Fruit fly (Drosophila melanogaster) whole organism, prepupa: ENCODE data around the gene CG44000.

ENCODE experiments used
- CG10631 ChIP-seq: fragments of 200-800 bp; sonication (Bioruptor generic); optimal IDR thresholded peaks from 2 replicates; lab custom pipeline; 2016; ENCODE audit warnings: missing biosample characterization, missing genetic modification characterization
- CG10669 ChIP-seq: fragments of 200-800 bp; sonication (Bioruptor generic); optimal IDR thresholded peaks from 3 replicates; lab custom pipeline; 2018; ENCODE audit warnings: missing biosample characterization, mild to moderate bottlenecking, missing genetic modification characterization, moderate library complexity
- CG11902 ChIP-seq: fragments of 200-800 bp; sonication (Bioruptor generic); optimal IDR thresholded peaks from 3 replicates; lab custom pipeline; 2016; ENCODE audit warnings: missing biosample characterization, missing genetic modification characterization
- CG15336 ChIP-seq: fragments of 200-800 bp; sonication (Bioruptor generic); IDR thresholded peaks from 2 replicates; pipeline ENCODE4 v1.3.6; 2022; ENCODE audit warnings: missing biosample characterization, missing genetic modification characterization
- CG16779 ChIP-seq: fragments of 200-800 bp; sonication (Bioruptor generic); optimal IDR thresholded peaks from 3 replicates; lab custom pipeline; 2017; ENCODE audit warnings: missing biosample characterization, mild to moderate bottlenecking, missing genetic modification characterization
- CG3032 ChIP-seq: fragments of 200-800 bp; optimal IDR thresholded peaks from 2 replicates; lab custom pipeline; 2019; ENCODE audit warnings: missing biosample characterization, mild to moderate bottlenecking, missing genetic modification characterization, moderate library complexity
- CG31627 ChIP-seq: fragments of 200-800 bp; sonication (Bioruptor generic); optimal IDR thresholded peaks from 3 replicates; lab custom pipeline; 2016; ENCODE audit warnings: missing biosample characterization, missing genetic modification characterization
- CG32006 ChIP-seq: fragments of 200-800 bp; sonication (Bioruptor generic); optimal IDR thresholded peaks from 3 replicates; lab custom pipeline; 2017; ENCODE audit warnings: missing biosample characterization, mild to moderate bottlenecking, missing genetic modification characterization
- CG4318 ChIP-seq: fragments of 200-800 bp; sonication (Bioruptor generic); optimal IDR thresholded peaks from 3 replicates; lab custom pipeline; 2017; ENCODE audit warnings: missing biosample characterization, mild to moderate bottlenecking, missing genetic modification characterization
- CG6163 ChIP-seq: fragments of 200-800 bp; sonication (Bioruptor generic); IDR thresholded peaks from 3 replicates; pipeline ENCODE4 v1.3.6; 2022; ENCODE audit warnings: missing biosample characterization, missing genetic modification characterization
- CG6276 ChIP-seq: fragments of 200-800 bp; sonication (Bioruptor generic); optimal IDR thresholded peaks from 2 replicates; lab custom pipeline; 2017; ENCODE audit warnings: missing biosample characterization, mild to moderate bottlenecking, missing genetic modification characterization
- CG6808 ChIP-seq: fragments of 200-800 bp; sonication (Bioruptor generic); optimal IDR thresholded peaks from 3 replicates; lab custom pipeline; 2017; ENCODE audit warnings: missing biosample characterization, missing genetic modification characterization, mild to moderate bottlenecking, moderate library complexity, missing genetic modification reagents
- CG6854 ChIP-seq: fragments of 200-800 bp; sonication (Bioruptor generic); optimal IDR thresholded peaks from 2 replicates; lab custom pipeline; 2017; ENCODE audit warnings: missing biosample characterization, mild to moderate bottlenecking, missing genetic modification characterization
- CG7368 ChIP-seq: fragments of 200-800 bp; sonication (Bioruptor generic); optimal IDR thresholded peaks from 3 replicates; lab custom pipeline; 2016; ENCODE audit warnings: missing biosample characterization, missing genetic modification characterization
- CG8119 ChIP-seq: fragments of 200-800 bp; sonication (Bioruptor generic); IDR thresholded peaks from 3 replicates; pipeline ENCODE4 v1.3.6; 2022; ENCODE audit warnings: missing biosample characterization, missing genetic modification characterization
- CG8319 ChIP-seq: fragments of 200-800 bp; sonication (Bioruptor generic); optimal IDR thresholded peaks from 3 replicates; lab custom pipeline; 2016; ENCODE audit warnings: missing biosample characterization, missing genetic modification characterization
- CG9139 ChIP-seq: fragments of 200-800 bp; sonication (Bioruptor generic); optimal IDR thresholded peaks from 3 replicates; lab custom pipeline; 2017; ENCODE audit warnings: missing biosample characterization, mild to moderate bottlenecking, missing genetic modification characterization
- Eip78C ChIP-seq: fragments of 200-800 bp; sonication (Bioruptor generic); peaks from one replicate; lab custom pipeline; 2016; ENCODE audit warnings: missing biosample characterization, missing genetic modification characterization
- Eip93F ChIP-seq: fragments of 200-800 bp; sonication (Bioruptor generic); optimal IDR thresholded peaks from 2 replicates; lab custom pipeline; 2016; ENCODE audit warnings: missing biosample characterization, mild to moderate bottlenecking, missing genetic modification characterization
- Ets21C ChIP-seq: fragments of 200-800 bp; sonication (Bioruptor generic); optimal IDR thresholded peaks from 3 replicates; lab custom pipeline; 2016; ENCODE audit warnings: missing biosample characterization, missing genetic modification characterization
- Gug ChIP-seq: fragments of 200-800 bp; sonication (Bioruptor generic); IDR thresholded peaks from 2 replicates; pipeline ENCODE4 v1.3.6; 2022; ENCODE audit warnings: missing biosample characterization, missing genetic modification characterization
- Hr38 ChIP-seq: sonication (Bioruptor generic); optimal IDR thresholded peaks from 2 replicates; lab custom pipeline; 2016; ENCODE audit warnings: missing biosample characterization, missing genetic modification characterization
- Hr39 ChIP-seq: fragments of 200-800 bp; sonication (Bioruptor generic); optimal IDR thresholded peaks from 2 replicates; lab custom pipeline; 2016; ENCODE audit warnings: missing biosample characterization, missing genetic modification characterization
- Lpt ChIP-seq: fragments of 200-800 bp; sonication (Bioruptor generic); optimal IDR thresholded peaks from 3 replicates; lab custom pipeline; 2016; ENCODE audit warnings: missing biosample characterization, missing genetic modification characterization
- Met ChIP-seq: fragments of 200-800 bp; sonication (Bioruptor generic); optimal IDR thresholded peaks from 3 replicates; lab custom pipeline; 2016; ENCODE audit warnings: missing biosample characterization, missing genetic modification characterization
- Sox102F ChIP-seq: fragments of 200-800 bp; sonication (Bioruptor generic); optimal IDR thresholded peaks from 2 replicates; lab custom pipeline; 2016; ENCODE audit warnings: missing biosample characterization, mild to moderate bottlenecking, missing genetic modification characterization
- Sox14 ChIP-seq: fragments of 200-800 bp; sonication (Bioruptor generic); optimal IDR thresholded peaks from 3 replicates; lab custom pipeline; 2016; ENCODE audit warnings: missing biosample characterization, missing genetic modification characterization
- Sox15 ChIP-seq: fragments of 200-800 bp; sonication (Bioruptor generic); optimal IDR thresholded peaks from 3 replicates; lab custom pipeline; 2016; ENCODE audit warnings: missing biosample characterization, missing genetic modification characterization
- acj6 ChIP-seq: fragments of 200-800 bp; sonication (Bioruptor generic); optimal IDR thresholded peaks from 3 replicates; lab custom pipeline; 2016; ENCODE audit warnings: missing biosample characterization, missing genetic modification characterization
- cyc ChIP-seq: fragments of 200-800 bp; sonication (Bioruptor generic); optimal IDR thresholded peaks from 3 replicates; lab custom pipeline; 2016; ENCODE audit warnings: missing biosample characterization, missing genetic modification characterization
- dsx ChIP-seq: fragments of 200-800 bp; optimal IDR thresholded peaks from 3 replicates; lab custom pipeline; 2019; ENCODE audit warnings: missing biosample characterization, mild to moderate bottlenecking, missing genetic modification characterization, moderate library complexity; ENCODE audit not compliant: poor library complexity, severe bottlenecking
- eg ChIP-seq: fragments of 200-800 bp; sonication (Bioruptor generic); IDR thresholded peaks from 3 replicates; pipeline ENCODE4 v1.3.6; 2022; ENCODE audit warnings: missing biosample characterization, missing genetic modification characterization
- esn ChIP-seq: fragments of 200-800 bp; sonication (Bioruptor generic); optimal IDR thresholded peaks from 2 replicates; lab custom pipeline; 2016; ENCODE audit warnings: missing biosample characterization, mild to moderate bottlenecking, missing genetic modification characterization, moderate library complexity
- fd59A ChIP-seq: fragments of 200-800 bp; sonication (Bioruptor generic); optimal IDR thresholded peaks from 2 replicates; lab custom pipeline; 2017; ENCODE audit warnings: missing biosample characterization, mild to moderate bottlenecking, missing genetic modification characterization, missing genetic modification reagents
- fkh ChIP-seq: fragments of 200-800 bp; sonication (Bioruptor generic); optimal IDR thresholded peaks from 3 replicates; lab custom pipeline; 2017; ENCODE audit warnings: missing biosample characterization, mild to moderate bottlenecking, missing genetic modification characterization, moderate library complexity
- net ChIP-seq: fragments of 200-800 bp; sonication (Bioruptor generic); optimal IDR thresholded peaks from 3 replicates; lab custom pipeline; 2016; ENCODE audit warnings: missing biosample characterization, missing genetic modification characterization
- pdm3 ChIP-seq: fragments of 200-800 bp; sonication (Bioruptor generic); optimal IDR thresholded peaks from 3 replicates; lab custom pipeline; 2016; ENCODE audit warnings: missing biosample characterization, missing genetic modification characterization
- salr ChIP-seq, 2 experiments: fragments of 200-800 bp; sonication (Bioruptor generic); optimal IDR thresholded peaks; 3 replicates each; lab custom pipeline; 2016 to 2018; ENCODE audit warnings: missing biosample characterization in 2 of 2, missing genetic modification characterization in 2 of 2, mild to moderate bottlenecking in 1 of 2
- ss ChIP-seq, 2 experiments: fragments of 200-800 bp; sonication (Bioruptor generic); optimal IDR thresholded peaks; 2 replicates in 1 of 2; 3 replicates in 1 of 2; lab custom pipeline; 2017 to 2018; ENCODE audit warnings: mild to moderate bottlenecking in 2 of 2, missing biosample characterization in 2 of 2, missing genetic modification characterization in 2 of 2, moderate library complexity in 1 of 2
- svp ChIP-seq: fragments of 200-800 bp; sonication (Bioruptor generic); peaks from one replicate; lab custom pipeline; 2016; ENCODE audit warnings: missing biosample characterization, missing genetic modification characterization
- topi ChIP-seq: fragments of 200-800 bp; sonication (Bioruptor generic); optimal IDR thresholded peaks from 3 replicates; lab custom pipeline; 2016; ENCODE audit warnings: missing biosample characterization, missing genetic modification characterization
- vri ChIP-seq: fragments of 200-800 bp; sonication (Bioruptor generic); optimal IDR thresholded peaks from 3 replicates; lab custom pipeline; 2016; ENCODE audit warnings: missing biosample characterization, mild to moderate bottlenecking, missing genetic modification characterization

Gene CG44000

DNA sequence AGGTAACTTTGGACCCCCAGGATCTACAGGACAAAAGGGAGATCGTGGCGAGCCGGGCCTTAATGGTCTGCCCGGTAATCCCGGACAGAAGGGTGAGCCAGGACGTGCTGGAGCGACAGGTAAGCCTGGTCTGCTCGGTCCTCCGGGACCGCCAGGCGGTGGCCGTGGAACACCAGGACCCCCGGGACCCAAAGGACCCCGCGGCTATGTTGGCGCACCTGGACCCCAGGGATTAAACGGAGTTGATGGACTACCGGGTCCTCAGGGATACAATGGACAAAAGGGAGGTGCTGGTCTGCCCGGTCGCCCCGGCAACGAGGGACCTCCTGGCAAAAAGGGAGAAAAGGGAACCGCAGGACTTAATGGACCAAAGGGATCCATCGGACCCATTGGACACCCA, 11.2 kb upstream of the CG44000 start:
- TF ChIP-seq Sox14: no peak

DNA sequence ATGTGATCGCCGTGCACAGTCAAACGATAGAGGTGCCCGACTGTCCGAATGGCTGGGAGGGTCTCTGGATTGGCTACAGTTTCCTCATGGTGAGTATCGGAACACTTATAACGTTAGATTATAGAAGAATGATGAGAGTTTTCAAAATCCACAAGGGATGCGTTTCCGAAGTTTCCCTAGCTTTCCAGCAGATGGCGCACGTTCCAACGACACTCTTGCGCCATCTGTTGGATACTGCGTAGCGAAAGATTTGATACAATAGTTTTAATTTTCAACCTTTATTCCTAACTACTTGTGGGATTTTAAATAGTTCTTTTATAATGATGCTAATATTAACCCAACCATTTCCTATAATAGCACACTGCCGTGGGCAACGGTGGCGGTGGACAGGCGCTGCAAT, 7.0 kb upstream of the CG44000 start:
- TF ChIP-seq dsx (no peak), fkh (GFP tag; lab: Kevin White, UChicago) (no peak)

DNA sequence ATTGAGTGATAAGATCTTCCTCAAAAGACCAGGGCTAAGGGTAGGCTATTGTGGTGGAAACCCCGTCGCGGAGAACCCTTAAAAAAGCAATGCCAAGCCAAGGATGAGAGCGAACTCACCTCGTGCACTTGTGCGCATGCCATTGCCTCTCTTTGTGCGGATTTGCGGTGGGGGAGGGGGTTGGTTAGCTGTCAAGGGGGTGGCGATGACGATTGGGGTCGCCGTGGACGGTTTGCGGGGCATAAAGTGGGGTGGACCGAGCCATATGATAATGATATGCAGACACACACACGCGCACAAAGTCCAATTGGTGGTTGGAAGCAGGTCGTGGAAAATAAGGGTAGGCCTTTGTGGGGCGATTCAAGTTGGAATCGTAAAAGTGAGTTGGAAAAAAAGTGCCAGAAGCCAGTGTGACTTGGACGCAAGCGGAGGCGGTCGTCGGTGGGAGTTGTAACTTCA, 5.6 kb upstream of the CG44000 start, which contains the start of the genes CG14042 and SP555:
Gene CG14042, plus strand, starts transcription at position 308 of the 459 bp plus-strand sequence.
Gene SP555, plus strand, starts transcription at position 308 of the 459 bp plus-strand sequence.
- TF ChIP-seq dsx: no peak
- peak; percentile 15 to 19 for TF ChIP-seq ss (GFP tag; optimal IDR thresholded peaks at IDR 0.05; lab: Kevin White, UChicago)
- TF ChIP-seq CG6808 (GFP tag; lab: Kevin White, UChicago): no peak
- peak; percentile 63 for TF ChIP-seq CG7368 (GFP tag; lab: Kevin White, UChicago)
- TF ChIP-seq Lpt (GFP tag; lab: Kevin White, UChicago): no peak
- no peak for TF ChIP-seq Sox15 (GFP tag; lab: Kevin White, UChicago)

DNA sequence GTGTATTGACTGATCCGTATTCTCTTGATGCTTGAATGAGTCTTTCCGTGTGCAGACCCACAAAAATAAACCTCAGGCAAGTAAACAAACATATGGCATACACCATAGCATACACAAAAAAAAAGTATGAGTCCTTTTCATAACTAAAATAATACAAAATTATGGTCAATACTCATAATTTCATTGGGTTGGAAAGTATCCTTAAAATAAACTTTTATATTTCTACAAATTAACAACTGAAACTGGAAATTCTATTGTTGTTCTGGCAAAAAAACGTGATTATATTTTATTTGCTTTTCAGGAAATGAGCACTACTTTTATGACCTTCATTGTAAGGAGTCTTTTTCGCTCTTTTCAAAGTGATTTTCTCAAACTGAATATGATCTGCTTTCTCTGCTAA, 994 bp upstream of the CG44000 start:
- TF ChIP-seq CG8119 (GFP tag; lab: Robert Waterston, UW) (peak; percentile 41; the same call in 2 of the 3 replicates), CG10631 (GFP tag; lab: Kevin White, UChicago) (no peak), Met (GFP tag; lab: Kevin White, UChicago) (peak; percentile 18), CG15336 (GFP tag; lab: Robert Waterston, UW) (peak; percentile 67), CG32006 (GFP tag; lab: Kevin White, UChicago) (peak; percentile 1), Eip93F (GFP tag; lab: Kevin White, UChicago) (no peak), CG16779 (tag; lab: Kevin White, UChicago) (no peak), CG3032 (peak; percentile 10), eg (no peak), Sox14 (no peak), vri (no peak), Eip78C (GFP tag; lab: Kevin White, UChicago) (peak; percentile 71), esn (GFP tag; lab: Kevin White, UChicago) (peak; percentile 31), acj6 (peak; percentile 9)

DNA sequence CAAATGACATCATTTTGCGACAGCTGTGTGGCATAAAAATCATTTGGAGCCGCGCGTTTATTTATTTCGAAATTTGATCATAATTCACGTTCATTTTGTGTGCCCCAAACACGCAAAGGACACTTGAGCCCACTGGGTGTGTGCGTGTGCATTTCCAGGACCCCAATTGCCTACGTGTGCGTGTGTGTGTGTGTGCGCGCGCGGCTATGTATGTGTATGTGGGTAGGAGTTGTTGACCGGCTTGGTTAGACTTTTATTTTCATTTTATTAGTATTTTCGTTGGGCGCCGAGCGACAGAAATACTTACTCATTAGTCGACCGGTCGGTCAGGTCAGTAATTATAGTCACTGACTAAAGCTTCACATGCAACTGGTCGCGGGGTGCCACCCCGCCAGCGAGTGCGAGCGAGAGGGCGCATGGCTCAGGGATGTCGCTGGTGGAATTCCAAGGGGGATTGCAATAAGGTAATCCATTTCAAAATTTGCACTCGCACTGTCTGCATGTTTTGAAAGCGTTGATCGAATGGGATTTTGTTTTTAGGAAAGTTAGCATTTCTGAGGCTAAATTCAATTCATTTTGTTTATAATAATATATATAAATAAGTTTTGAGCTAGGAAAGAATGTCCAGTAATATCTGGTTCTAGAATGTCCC, 551 bp downstream of the CG44000 start:
- TF ChIP-seq Hr39: peak; percentile 72
- peak; percentile 70 for TF ChIP-seq esn (GFP tag; lab: Kevin White, UChicago)
- TF ChIP-seq CG10669 (GFP tag; lab: Kevin White, UChicago): peak; percentile 66
- TF ChIP-seq Hr38 (GFP tag; lab: Kevin White, UChicago): no peak
- TF ChIP-seq CG4318 (GFP tag; lab: Kevin White, UChicago): peak; percentile 76
- TF ChIP-seq fkh (GFP tag; lab: Kevin White, UChicago): no peak
- TF ChIP-seq CG6276: peak; percentile 72
- peak; percentile 25 to 27 for TF ChIP-seq ss (GFP tag; optimal IDR thresholded peaks at IDR 0.05; lab: Kevin White, UChicago)
- TF ChIP-seq CG6163 (GFP tag; lab: Robert Waterston, UW): peak; percentile 86
- peak; percentile 57 for TF ChIP-seq Gug (GFP tag; lab: Robert Waterston, UW)
- no peak for TF ChIP-seq CG9139 (GFP tag; lab: Kevin White, UChicago)
- peak; percentile 62 for TF ChIP-seq Ets21C
- peak; percentile 73 for TF ChIP-seq CG31627 (GFP tag; lab: Kevin White, UChicago)
- TF ChIP-seq salr (GFP tag; optimal IDR thresholded peaks at IDR 0.05; lab: Kevin White, UChicago): peak; percentile 45 to 52
- TF ChIP-seq svp (GFP tag; lab: Kevin White, UChicago): peak; percentile 85
- peak; percentile 70 for TF ChIP-seq Sox102F (GFP tag; lab: Kevin White, UChicago)
- TF ChIP-seq CG16779 (tag; lab: Kevin White, UChicago): peak; percentile 63
- peak; percentile 62 for TF ChIP-seq topi
- peak; percentile 67 for TF ChIP-seq CG15336 (GFP tag; lab: Robert Waterston, UW)
- peak; percentile 56 for TF ChIP-seq cyc (GFP tag; lab: Kevin White, UChicago)
- peak; percentile 28 for TF ChIP-seq CG8319 (GFP tag; lab: Kevin White, UChicago)
- peak; percentile 80 for TF ChIP-seq pdm3
- peak; percentile 8 for TF ChIP-seq fd59A (GFP tag; lab: Kevin White, UChicago)
- TF ChIP-seq CG7368 (GFP tag; lab: Kevin White, UChicago): peak; percentile 52
- peak; percentile 68 for TF ChIP-seq net (GFP tag; lab: Kevin White, UChicago)
- peak; percentile 87 for TF ChIP-seq CG32006 (GFP tag; lab: Kevin White, UChicago)
- peak; percentile 45 for TF ChIP-seq CG11902
- TF ChIP-seq CG6854 (GFP tag; lab: Kevin White, UChicago): no peak
